Fruit fly (Drosophila melanogaster): ENCODE measurements around the gene CG15525.

Gene CG15525

dm6 chr3R:29983073-29983544 lies 14.4 kb downstream of the CG15525 start, which contains the start of gene CG7896 (continued):
- peak; percentile 15 to 17 for TF ChIP-seq Pdp1 (GFP tag; optimal IDR thresholded peaks at IDR 0.05)
- peak; percentile 75 for TF ChIP-seq dmrt99B (tag; optimal IDR thresholded peaks at IDR 0.05)
- no peak for TF ChIP-seq CG4360 (GFP tag; IDR thresholded peaks at IDR 0.05)
- TF ChIP-seq NC2α (GFP tag; optimal IDR thresholded peaks at IDR 0.05) = no peak
- TF ChIP-seq CG3726 (GFP tag; IDR thresholded peaks at IDR 0.05) = peak; percentile 74; the same call in 2 of the 3 replicates
- TF ChIP-seq CG12219 (GFP tag; optimal IDR thresholded peaks at IDR 0.05) = peak; percentile 54
- peak in 1 of 2 experiments; percentile 26 for TF ChIP-seq Trl (optimal IDR thresholded peaks at IDR 0.05)
- TF ChIP-seq Trl (GFP tag; optimal IDR thresholded peaks at IDR 0.05) = no peak
- TF ChIP-seq vfl (GFP tag; optimal IDR thresholded peaks at IDR 0.05) = no peak
- no peak for TF ChIP-seq CG2129 (GFP tag; IDR thresholded peaks at IDR 0.05; ENCODE audit: partially characterized antibody)
- peak; percentile 72 for TF ChIP-seq CG8924 (tag; optimal IDR thresholded peaks at IDR 0.05)
- peak; percentile 71 for TF ChIP-seq Oli (tag; optimal IDR thresholded peaks at IDR 0.05)
- peak; percentile 75 for TF ChIP-seq zf30C (GFP tag; optimal IDR thresholded peaks at IDR 0.05)
- peak; percentile 31 for TF ChIP-seq CG6765 (GFP tag; optimal IDR thresholded peaks at IDR 0.05)
- TF ChIP-seq ttk (GFP tag; IDR thresholded peaks at IDR 0.05) = peak; percentile 78
- peak; percentile 49; the same call in 1 of the 2 replicates for TF ChIP-seq CG5953 (GFP tag; IDR thresholded peaks at IDR 0.05)
- no peak for TF ChIP-seq aop (GFP tag; IDR thresholded peaks at IDR 0.05)
- TF ChIP-seq CG14710 (tag; optimal IDR thresholded peaks at IDR 0.05) = peak; percentile 59
- TF ChIP-seq CG8290 (GFP tag; optimal IDR thresholded peaks at IDR 0.05) = peak; percentile 47
- peak in 1 of 2 experiments; percentile 8 for TF ChIP-seq CG8290 (tag; optimal IDR thresholded peaks at IDR 0.05)
- TF ChIP-seq CG7786 (GFP tag; optimal IDR thresholded peaks at IDR 0.05) = no peak
- TF ChIP-seq ato (GFP tag; IDR thresholded peaks at IDR 0.05; ENCODE audit: partially characterized antibody) = no peak
- peak; percentile 56 for TF ChIP-seq ems (GFP tag; optimal IDR thresholded peaks at IDR 0.05)
- peak; percentile 71 for TF ChIP-seq CG7839 (tag; optimal IDR thresholded peaks at IDR 0.05)
- no peak for TF ChIP-seq CG15073 (GFP tag; optimal IDR thresholded peaks at IDR 0.05)
- peak; percentile 42 for TF ChIP-seq Ssrp (tag; optimal IDR thresholded peaks at IDR 0.05)
- peak; percentile 82 for TF ChIP-seq ken (GFP tag; IDR thresholded peaks at IDR 0.05)
- TF ChIP-seq Nf-YC (tag; optimal IDR thresholded peaks at IDR 0.05) = peak; percentile 70
- peak; percentile 84 for TF ChIP-seq CG32532 (GFP tag; IDR thresholded peaks at IDR 0.05)
- TF ChIP-seq Drgx (GFP tag; IDR thresholded peaks at IDR 0.05) = peak; percentile 90
- peak; percentile 33 for TF ChIP-seq Hsf (GFP tag; optimal IDR thresholded peaks at IDR 0.05)
- peak; percentile 40 for TF ChIP-seq CG5245 (GFP tag; optimal IDR thresholded peaks at IDR 0.05)
- peak; percentile 75 for TF ChIP-seq CoRest (tag; optimal IDR thresholded peaks at IDR 0.05)
- peak; percentile 55 for TF ChIP-seq H15 (GFP tag; IDR thresholded peaks at IDR 0.05)
- TF ChIP-seq CG12236 (GFP tag; optimal IDR thresholded peaks at IDR 0.05) = no peak
- peak; percentile 56 for TF ChIP-seq PHDP (tag; optimal IDR thresholded peaks at IDR 0.05)
- TF ChIP-seq sc (optimal IDR thresholded peaks at IDR 0.05) = no peak
- peak; percentile 18 for TF ChIP-seq sc (GFP tag; optimal IDR thresholded peaks at IDR 0.05)
- TF ChIP-seq hbn (GFP tag; IDR thresholded peaks at IDR 0.05; ENCODE audit: partially characterized antibody) = no peak
- no peak for TF ChIP-seq trh (GFP tag; optimal IDR thresholded peaks at IDR 0.05)
- peak; percentile 82 for TF ChIP-seq NFAT (GFP tag; IDR thresholded peaks at IDR 0.05)
- TF ChIP-seq Hr51 (GFP tag; optimal IDR thresholded peaks at IDR 0.05) = peak in 1 of 2 experiments; percentile 73
- peak; percentile 67 for TF ChIP-seq HHEX (GFP tag; optimal IDR thresholded peaks at IDR 0.05)
- TF ChIP-seq repo (GFP tag; optimal IDR thresholded peaks at IDR 0.05) = no peak
- peak; percentile 11 for TF ChIP-seq CG18476 (GFP tag; optimal IDR thresholded peaks at IDR 0.05)
- TF ChIP-seq CG34376 (GFP tag; optimal IDR thresholded peaks at IDR 0.05) = peak; percentile 21
- TF ChIP-seq CG11085 (GFP tag; IDR thresholded peaks at IDR 0.05) = peak; percentile 49; the same call in 1 of the 2 replicates
- peak; percentile 60 for TF ChIP-seq Chrac-16 (GFP tag; optimal IDR thresholded peaks at IDR 0.05)
- peak; percentile 80 for TF ChIP-seq Atf6 (GFP tag; IDR thresholded peaks at IDR 0.05)
- no peak for TF ChIP-seq CrebB (tag; optimal IDR thresholded peaks at IDR 0.05)
- peak; percentile 67 for TF ChIP-seq Hmr (GFP tag; optimal IDR thresholded peaks at IDR 0.05)
